Worm (Caenorhabditis elegans) whole organism, mixed stage, embryonic: ENCODE data around the gene Y8A9A.2.

Experiments
- bed-3 ChIP-seq: fragments of 200-800 bp; sonication (Bioruptor generic); optimal IDR thresholded peaks from 3 replicates; lab custom pipeline; 2018; ENCODE audit warnings: mild to moderate bottlenecking, missing genetic modification characterization, moderate library complexity, missing compliant biosample characterization
- blmp-1 ChIP-seq: fragments of 150-350 bp; optimal IDR thresholded peaks from 2 replicates; lab custom pipeline; 2014; ENCODE audit warnings: missing biosample characterization, missing genetic modification characterization
- elt-1 ChIP-seq: sonication (generic microtip); optimal IDR thresholded peaks from 2 replicates; lab custom pipeline; 2017; ENCODE audit warnings: missing genetic modification characterization, mild to moderate bottlenecking, missing compliant biosample characterization, antibody characterized with exemption, moderate library complexity, borderline replicate concordance; ENCODE audit not compliant: insufficient read depth
- mep-1 ChIP-seq: fragments of 150-350 bp; optimal IDR thresholded peaks from 2 replicates; lab custom pipeline; 2017; ENCODE audit warnings: missing biosample characterization, missing genetic modification reagents, missing genetic modification characterization, inconsistent platforms
- mls-2 ChIP-seq: sonication (generic microtip); optimal IDR thresholded peaks from 2 replicates; lab custom pipeline; 2016; ENCODE audit warnings: mild to moderate bottlenecking, missing genetic modification characterization, moderate library complexity, missing compliant biosample characterization

- TF ChIP-seq elt-1 (tag; lab: Kevin White, UChicago): no peak
- TF ChIP-seq bed-3 (GFP tag; lab: Kevin White, UChicago): no peak
- no peak for TF ChIP-seq mls-2 (tag; lab: Kevin White, UChicago)
- no peak for TF ChIP-seq blmp-1 (tag; lab: Kevin White, UChicago)
- TF ChIP-seq mep-1 (tag; lab: Kevin White, UChicago): no peak
Observed at ce11 chrII:3811816-3812332, 16.5 kb downstream of the Y8A9A.2 start, which contains the start of gene lido-15.
